Fruit fly (Drosophila melanogaster) whole organism, prepupa: ENCODE measurements around the gene Abl.

Experiments used
- Blimp-1 ChIP-seq: fragments of 200-800 bp; sonication (Bioruptor generic); optimal IDR thresholded peaks from 3 replicates; lab custom pipeline; 2017; ENCODE audit warnings: missing biosample characterization, missing genetic modification characterization, mild to moderate bottlenecking, moderate library complexity, missing genetic modification reagents
- CG3032 ChIP-seq: fragments of 200-800 bp; optimal IDR thresholded peaks from 2 replicates; lab custom pipeline; 2019; ENCODE audit warnings: missing biosample characterization, mild to moderate bottlenecking, missing genetic modification characterization, moderate library complexity
- CG4318 ChIP-seq: fragments of 200-800 bp; sonication (Bioruptor generic); optimal IDR thresholded peaks from 3 replicates; lab custom pipeline; 2017; ENCODE audit warnings: missing biosample characterization, mild to moderate bottlenecking, missing genetic modification characterization
- Hr39 ChIP-seq: fragments of 200-800 bp; sonication (Bioruptor generic); optimal IDR thresholded peaks from 2 replicates; lab custom pipeline; 2016; ENCODE audit warnings: missing biosample characterization, missing genetic modification characterization
- dsx ChIP-seq: fragments of 200-800 bp; optimal IDR thresholded peaks from 3 replicates; lab custom pipeline; 2019; ENCODE audit warnings: missing biosample characterization, mild to moderate bottlenecking, missing genetic modification characterization, moderate library complexity; ENCODE audit not compliant: poor library complexity, severe bottlenecking
- salr ChIP-seq, 2 experiments: fragments of 200-800 bp; sonication (Bioruptor generic); optimal IDR thresholded peaks; 3 replicates each; lab custom pipeline; 2016 to 2018; ENCODE audit warnings: missing biosample characterization in 2 of 2, missing genetic modification characterization in 2 of 2, mild to moderate bottlenecking in 1 of 2

- TF ChIP-seq Blimp-1 (GFP tag; lab: Kevin White, UChicago) (no peak), salr (GFP tag; optimal IDR thresholded peaks at IDR 0.05; lab: Kevin White, UChicago) (no peak), Hr39 (GFP tag; lab: Kevin White, UChicago) (no peak), CG3032 (no peak), dsx (no peak), CG4318 (GFP tag; lab: Kevin White, UChicago) (no peak)
Observed at dm6 chr3L:16651127-16651526, 3.4 kb upstream of the Abl start.
